Worm (Caenorhabditis elegans) whole organism, L3 larva: Measurements from ENCODE around the gene glr-7.

Source experiments
- ceh-82 ChIP-seq: fragments of 150-350 bp; optimal IDR thresholded peaks from 2 replicates; lab custom pipeline; 2014; ENCODE audit warnings: missing biosample characterization, missing genetic modification characterization
- egl-27 ChIP-seq: sonication (generic microtip); optimal IDR thresholded peaks from 4 replicates; lab custom pipeline; 2017; ENCODE audit warnings: missing biosample characterization, missing genetic modification reagents, missing genetic modification characterization
- elt-2 ChIP-seq: sonication (generic microtip); optimal IDR thresholded peaks from 2 replicates; lab custom pipeline; 2016; ENCODE audit warnings: missing genetic modification reagents, mild to moderate bottlenecking, missing genetic modification characterization, missing compliant biosample characterization
- fkh-10 ChIP-seq: sonication (generic microtip); optimal IDR thresholded peaks from 2 replicates; lab custom pipeline; 2017; ENCODE audit warnings: missing biosample characterization, missing genetic modification reagents, missing genetic modification characterization
- fos-1 ChIP-seq: fragments of 150-350 bp; optimal IDR thresholded peaks from 2 replicates; lab custom pipeline; 2014; ENCODE audit warnings: missing biosample characterization, missing genetic modification characterization
- lin-39 ChIP-seq: fragments of 150-350 bp; optimal IDR thresholded peaks from 2 replicates; lab custom pipeline; 2018; ENCODE audit warnings: missing biosample characterization, missing genetic modification reagents, missing genetic modification characterization
- nfya-1 ChIP-seq: sonication (generic microtip); optimal IDR thresholded peaks from 2 replicates; lab custom pipeline; 2017; ENCODE audit warnings: missing genetic modification characterization, mild to moderate bottlenecking, missing compliant biosample characterization, antibody characterized with exemption, moderate library complexity; ENCODE audit not compliant: insufficient read depth
- nhr-23 ChIP-seq: fragments of 150-350 bp; optimal IDR thresholded peaks from 2 replicates; lab custom pipeline; 2014; ENCODE audit warnings: missing biosample characterization, missing genetic modification reagents, missing genetic modification characterization
- nhr-25 ChIP-seq: sonication (generic microtip); optimal IDR thresholded peaks from 2 replicates; lab custom pipeline; 2017; ENCODE audit warnings: missing biosample characterization, missing genetic modification characterization
- nhr-76 ChIP-seq: fragments of 150-350 bp; sonication (generic microtip); optimal IDR thresholded peaks from 5 replicates; lab custom pipeline; 2014; ENCODE audit warnings: missing biosample characterization, missing genetic modification characterization
- unc-62 ChIP-seq: fragments of 150-350 bp; sonication (generic microtip); optimal IDR thresholded peaks from 4 replicates; lab custom pipeline; 2014; ENCODE audit warnings: missing biosample characterization, missing genetic modification reagents, missing genetic modification characterization
- zag-1 ChIP-seq: fragments of 150-350 bp; optimal IDR thresholded peaks from 2 replicates; lab custom pipeline; 2014; ENCODE audit warnings: missing biosample characterization, missing genetic modification characterization
- ztf-11 ChIP-seq: fragments of 150-350 bp; optimal IDR thresholded peaks from 2 replicates; lab custom pipeline; 2014; ENCODE audit warnings: missing biosample characterization, missing genetic modification characterization

DNA sequence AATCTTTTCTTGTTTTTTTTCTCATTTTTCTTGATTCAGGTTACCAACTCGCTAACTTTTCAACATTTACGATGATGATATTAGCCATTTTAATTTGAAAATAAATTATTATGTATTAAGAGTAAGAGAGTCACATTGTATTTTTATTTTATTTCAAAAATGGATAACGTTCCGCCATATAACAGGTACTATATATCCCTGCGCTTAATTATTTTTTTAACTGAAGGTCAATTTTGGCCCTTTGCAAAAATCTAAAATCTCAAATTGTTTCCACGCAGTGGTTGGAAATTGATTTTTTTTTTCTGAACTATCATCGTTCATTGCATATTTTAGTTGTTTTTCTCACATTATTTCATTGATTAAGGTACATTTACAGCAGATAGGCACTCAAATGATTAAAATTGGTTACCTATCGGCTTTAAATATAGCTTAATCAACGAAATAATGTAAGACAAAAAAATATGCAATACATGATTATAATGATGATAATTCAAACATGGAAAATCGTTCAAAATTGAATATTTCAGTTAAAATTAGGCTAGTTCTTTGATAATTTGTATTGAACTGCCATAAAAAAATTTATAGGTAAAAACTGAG is 54.9 kb downstream of the glr-7 start:
- TF ChIP-seq nfya-1 (tag; lab: Kevin White, UChicago) (peak; percentile 51), elt-2 (tag; lab: Kevin White, UChicago) (peak; percentile 74), fkh-10 (GFP tag; lab: Kevin White, UChicago) (no peak), ztf-11 (tag; lab: Kevin White, UChicago) (no peak), nhr-23 (tag; lab: Kevin White, UChicago) (peak; percentile 97), unc-62 (GFP tag; lab: Kevin White, UChicago) (peak; percentile 4), nhr-76 (tag; lab: Kevin White, UChicago) (peak; percentile 74), nhr-25 (peak; percentile 85), lin-39 (no peak), zag-1 (tag; lab: Kevin White, UChicago) (peak; percentile 34), fos-1 (peak; percentile 89), egl-27 (peak; percentile 57), ceh-82 (tag; lab: Kevin White, UChicago) (peak; percentile 94)
